Worm (Caenorhabditis elegans) whole organism, mixed stage, embryonic: Measurements from ENCODE around the gene M04G7.1.

Source experiments
- nhr-76 ChIP-seq: sonication (generic microtip); optimal IDR thresholded peaks from 2 replicates; lab custom pipeline; 2017; ENCODE audit warnings: missing biosample characterization, missing genetic modification characterization
- unc-62 ChIP-seq: fragments of 150-350 bp; optimal IDR thresholded peaks from 2 replicates; lab custom pipeline; 2014; ENCODE audit warnings: missing biosample characterization, missing genetic modification reagents, missing genetic modification characterization
- zip-8 ChIP-seq: fragments of 150-350 bp; optimal IDR thresholded peaks from 2 replicates; lab custom pipeline; 2014; ENCODE audit warnings: missing biosample characterization, missing genetic modification characterization

DNA sequence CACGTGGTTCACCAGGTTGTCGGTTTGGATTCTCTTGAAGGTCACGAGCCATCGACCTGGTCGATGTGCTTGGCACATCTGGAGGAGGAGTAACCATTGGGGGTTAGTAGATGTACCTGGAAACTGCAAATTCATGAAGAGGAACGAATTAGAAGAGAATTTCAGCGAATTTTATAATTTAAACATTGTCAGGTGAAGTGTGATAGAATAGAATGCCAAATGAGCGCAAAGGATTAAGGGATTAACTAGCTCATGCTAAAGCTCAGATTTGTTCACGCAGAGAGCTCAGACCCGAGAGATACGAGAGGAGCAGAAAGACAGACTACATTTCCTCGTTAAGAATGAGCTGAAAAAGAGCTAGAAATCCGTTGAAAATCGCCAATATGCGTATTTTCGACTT lies 30.5 kb upstream of the M04G7.1 start, which contains the start of gene daf-18:
- TF ChIP-seq unc-62 = no peak
- no peak for TF ChIP-seq nhr-76 (tag; lab: Kevin White, UChicago)
- TF ChIP-seq zip-8 = no peak
